Worm (Caenorhabditis elegans) whole organism, L4 larva: ENCODE results near the gene gdh-1.

Source experiments
- ZK546.5 ChIP-seq, 2 experiments: sonication (generic microtip); optimal IDR thresholded peaks; 2 replicates each; lab custom pipeline; 2017; ENCODE audit warnings: missing biosample characterization in 2 of 2, missing genetic modification characterization in 2 of 2
- ceh-44 ChIP-seq: fragments of 200-800 bp; sonication (Bioruptor generic); IDR thresholded peaks from 2 replicates; pipeline ENCODE4 v1.3.6; 2022; ENCODE audit warnings: missing genetic modification reagents, missing genetic modification characterization, missing compliant biosample characterization
- lin-13 ChIP-seq: fragments of 150-350 bp; optimal IDR thresholded peaks from 2 replicates; lab custom pipeline; 2014; ENCODE audit warnings: missing biosample characterization, missing genetic modification reagents, missing genetic modification characterization
- lir-3 ChIP-seq: sonication (generic microtip); optimal IDR thresholded peaks from 2 replicates; lab custom pipeline; 2016; ENCODE audit warnings: mild to moderate bottlenecking, missing genetic modification characterization, missing compliant biosample characterization
- madf-9 ChIP-seq: fragments of 200-800 bp; sonication (Bioruptor generic); conservative IDR thresholded peaks from 2 replicates; pipeline ENCODE4 v1.3.6; 2022; ENCODE audit warnings: missing genetic modification reagents, missing genetic modification characterization, missing compliant biosample characterization
- saeg-2 ChIP-seq: fragments of 200-800 bp; sonication (Bioruptor generic); IDR thresholded peaks from 2 replicates; pipeline ENCODE4 v1.3.6; 2022; ENCODE audit warnings: missing genetic modification reagents, missing genetic modification characterization, missing compliant biosample characterization
- skn-1 ChIP-seq: fragments of 150-350 bp; optimal IDR thresholded peaks from 2 replicates; lab custom pipeline; 2014; ENCODE audit warnings: missing biosample characterization, missing genetic modification characterization

- no peak for TF ChIP-seq ZK546.5 (tag; optimal IDR thresholded peaks at IDR 0.05; lab: Kevin White, UChicago)
- no peak for TF ChIP-seq saeg-2 (GFP tag; lab: Robert Waterston, UW)
- no peak for TF ChIP-seq madf-9 (GFP tag; lab: Robert Waterston, UW)
- no peak for TF ChIP-seq ceh-44 (GFP tag; lab: Robert Waterston, UW)
- TF ChIP-seq lin-13 (GFP tag; lab: Kevin White, UChicago) = no peak
- TF ChIP-seq lir-3 (tag; lab: Kevin White, UChicago) = no peak
- no peak for TF ChIP-seq skn-1
Measured at ce11 chrIV:11915768-11916453, 37.1 kb upstream of the gdh-1 start, which contains the start of gene ZK822.9.
